Worm (Caenorhabditis elegans) whole organism, L4 larva: Measurements from ENCODE around the gene F49C12.3.
A peak's percentile ranks its signal among the peaks of the same experiment; 100 is the strongest.

Source experiments
- F26F4.8 ChIP-seq: fragments of 200-800 bp; sonication (Bioruptor generic); conservative IDR thresholded peaks from 2 replicates; pipeline ENCODE4 v1.3.6; 2022; ENCODE audit warnings: missing genetic modification characterization, missing compliant biosample characterization
- T20F7.1 ChIP-seq: fragments of 200-800 bp; sonication (Bioruptor generic); optimal IDR thresholded peaks from 2 replicates; lab custom pipeline; 2018; ENCODE audit warnings: mild to moderate bottlenecking, missing genetic modification characterization, missing compliant biosample characterization
- Y48G9A.11 ChIP-seq: fragments of 200-800 bp; sonication (Bioruptor generic); IDR thresholded peaks from 2 replicates; pipeline ENCODE4 v1.3.6; 2022; ENCODE audit warnings: missing genetic modification reagents, missing genetic modification characterization, missing compliant biosample characterization
- Y5F2A.4 ChIP-seq: fragments of 200-800 bp; sonication (Bioruptor generic); optimal IDR thresholded peaks from 2 replicates; lab custom pipeline; 2018; ENCODE audit warnings: mild to moderate bottlenecking, missing genetic modification characterization, missing compliant biosample characterization
- ZK546.5 ChIP-seq, 2 experiments: sonication (generic microtip); optimal IDR thresholded peaks; 2 replicates each; lab custom pipeline; 2017; ENCODE audit warnings: missing biosample characterization in 2 of 2, missing genetic modification characterization in 2 of 2
- aha-1 ChIP-seq: fragments of 150-350 bp; peaks from one replicate; lab custom pipeline; 2014; ENCODE audit warnings: missing biosample characterization, missing genetic modification characterization
- aly-2 ChIP-seq: sonication (generic microtip); optimal IDR thresholded peaks from 2 replicates; lab custom pipeline; 2018; ENCODE audit warnings: missing biosample characterization, missing genetic modification characterization
- ceh-28 ChIP-seq: fragments of 150-350 bp; optimal IDR thresholded peaks from 2 replicates; lab custom pipeline; 2014; ENCODE audit warnings: missing biosample characterization, missing genetic modification reagents, missing genetic modification characterization
- ceh-62 ChIP-seq: sonication (generic microtip); optimal IDR thresholded peaks from 2 replicates; lab custom pipeline; 2017; ENCODE audit warnings: missing biosample characterization, missing genetic modification characterization
- daf-12 ChIP-seq: fragments of 150-350 bp; optimal IDR thresholded peaks from 2 replicates; lab custom pipeline; 2014; ENCODE audit warnings: missing biosample characterization, missing genetic modification reagents, missing genetic modification characterization
- daf-16 ChIP-seq, 3 experiments: sonication (generic microtip); optimal IDR thresholded peaks; 2 replicates each; lab custom pipeline; 2016 to 2017; ENCODE audit warnings: missing genetic modification characterization in 3 of 3, missing genetic modification reagents in 3 of 3, mild to moderate bottlenecking in 2 of 3, missing compliant biosample characterization in 2 of 3, missing biosample characterization in 1 of 3, moderate library complexity in 1 of 3
- daf-19 ChIP-seq: fragments of 200-800 bp; sonication (Bioruptor generic); conservative IDR thresholded peaks from 2 replicates; pipeline ENCODE4 v1.3.6; 2022; ENCODE audit warnings: missing genetic modification characterization, missing compliant biosample characterization
- daf-8 ChIP-seq: fragments of 200-800 bp; sonication (Bioruptor generic); IDR thresholded peaks from 2 replicates; pipeline ENCODE4 v1.3.6; 2022; ENCODE audit warnings: missing genetic modification characterization, missing compliant biosample characterization
- dmd-6 ChIP-seq: fragments of 200-800 bp; sonication (Bioruptor generic); IDR thresholded peaks from 2 replicates; pipeline ENCODE4 v1.3.6; 2022; ENCODE audit warnings: missing genetic modification reagents, missing genetic modification characterization, missing compliant biosample characterization
- dmd-8 ChIP-seq: fragments of 200-800 bp; sonication (Bioruptor generic); IDR thresholded peaks from 2 replicates; pipeline ENCODE4 v1.3.6; 2022; ENCODE audit warnings: missing genetic modification characterization, missing compliant biosample characterization
- dpl-1 ChIP-seq: fragments of 150-350 bp; optimal IDR thresholded peaks from 2 replicates; lab custom pipeline; 2014; ENCODE audit warnings: missing biosample characterization, missing genetic modification reagents, missing genetic modification characterization
- dve-1 ChIP-seq: sonication (generic microtip); optimal IDR thresholded peaks from 2 replicates; lab custom pipeline; 2017; ENCODE audit warnings: antibody characterized with exemption, mild to moderate bottlenecking, missing genetic modification characterization, missing compliant biosample characterization; ENCODE audit not compliant: insufficient read depth
- fkh-10 ChIP-seq: fragments of 150-350 bp; optimal IDR thresholded peaks from 2 replicates; lab custom pipeline; 2014; ENCODE audit warnings: missing biosample characterization, missing genetic modification reagents, missing genetic modification characterization
- gei-8 ChIP-seq: fragments of 200-800 bp; sonication (Bioruptor generic); optimal IDR thresholded peaks from 2 replicates; lab custom pipeline; 2018; ENCODE audit warnings: mild to moderate bottlenecking, missing genetic modification characterization, missing compliant biosample characterization
- hlh-11 ChIP-seq: fragments of 200-800 bp; sonication (Bioruptor generic); optimal IDR thresholded peaks from 2 replicates; lab custom pipeline; 2018; ENCODE audit warnings: mild to moderate bottlenecking, missing genetic modification characterization, missing compliant biosample characterization
- hlh-30 ChIP-seq: sonication (generic microtip); optimal IDR thresholded peaks from 2 replicates; lab custom pipeline; 2017; ENCODE audit warnings: antibody characterized with exemption, mild to moderate bottlenecking, missing genetic modification characterization, missing compliant biosample characterization; ENCODE audit not compliant: insufficient read depth
- jun-1 ChIP-seq: fragments of 150-350 bp; optimal IDR thresholded peaks from 2 replicates; lab custom pipeline; 2014; ENCODE audit warnings: missing biosample characterization, missing genetic modification reagents, missing genetic modification characterization
- lim-7 ChIP-seq: fragments of 200-800 bp; sonication (Bioruptor generic); IDR thresholded peaks from 2 replicates; pipeline ENCODE4 v1.3.6; 2022; ENCODE audit warnings: missing genetic modification characterization, missing compliant biosample characterization
- lin-1 ChIP-seq: fragments of 200-800 bp; sonication (Bioruptor generic); IDR thresholded peaks from 2 replicates; pipeline ENCODE4 v1.3.6; 2022; ENCODE audit warnings: missing genetic modification reagents, missing genetic modification characterization, missing compliant biosample characterization
- lin-15B ChIP-seq: fragments of 150-350 bp; sonication (generic microtip); optimal IDR thresholded peaks from 3 replicates; lab custom pipeline; 2014; ENCODE audit warnings: missing biosample characterization, missing genetic modification characterization
- lin-38 ChIP-seq: fragments of 200-800 bp; sonication (Bioruptor generic); IDR thresholded peaks from 2 replicates; pipeline ENCODE4 v1.3.6; 2022; ENCODE audit warnings: missing genetic modification reagents, missing genetic modification characterization, missing compliant biosample characterization
- lin-39 ChIP-seq: fragments of 150-350 bp; optimal IDR thresholded peaks from 2 replicates; lab custom pipeline; 2014; ENCODE audit warnings: missing biosample characterization, missing genetic modification reagents, missing genetic modification characterization
- lsy-2 ChIP-seq, 2 experiments: fragments of 150-350 bp in 1 of 2; sonication (generic microtip) in 1 of 2; optimal IDR thresholded peaks; 2 replicates each; lab custom pipeline; 2014 to 2017; ENCODE audit warnings: missing biosample characterization in 2 of 2, missing genetic modification characterization in 2 of 2
- mep-1 ChIP-seq: fragments of 150-350 bp; sonication (generic microtip); optimal IDR thresholded peaks from 3 replicates; lab custom pipeline; 2014; ENCODE audit warnings: missing biosample characterization, missing genetic modification characterization
- mxl-2 ChIP-seq: fragments of 200-800 bp; sonication (Bioruptor generic); conservative IDR thresholded peaks from 2 replicates; pipeline ENCODE4 v1.3.6; 2022; ENCODE audit warnings: missing genetic modification reagents, missing genetic modification characterization, missing compliant biosample characterization
- mxl-3 ChIP-seq: fragments of 200-800 bp; sonication (Bioruptor generic); optimal IDR thresholded peaks from 2 replicates; lab custom pipeline; 2018; ENCODE audit warnings: mild to moderate bottlenecking, missing genetic modification characterization, missing compliant biosample characterization
- nhr-10 ChIP-seq: fragments of 150-350 bp; optimal IDR thresholded peaks from 2 replicates; lab custom pipeline; 2014; ENCODE audit warnings: missing biosample characterization, missing genetic modification characterization
- nhr-25 ChIP-seq: sonication (generic microtip); optimal IDR thresholded peaks from 2 replicates; lab custom pipeline; 2017; ENCODE audit warnings: missing genetic modification characterization, mild to moderate bottlenecking, missing compliant biosample characterization, antibody characterized with exemption, moderate library complexity, borderline replicate concordance; ENCODE audit not compliant: insufficient read depth
- nhr-28 ChIP-seq: fragments of 150-350 bp; optimal IDR thresholded peaks from 2 replicates; lab custom pipeline; 2014; ENCODE audit warnings: missing biosample characterization, missing genetic modification characterization
- nhr-42 ChIP-seq: fragments of 200-800 bp; sonication (Bioruptor generic); IDR thresholded peaks from 2 replicates; pipeline ENCODE4 v1.3.6; 2022; ENCODE audit warnings: missing genetic modification characterization, missing compliant biosample characterization
- nhr-76 ChIP-seq: fragments of 150-350 bp; optimal IDR thresholded peaks from 2 replicates; lab custom pipeline; 2014; ENCODE audit warnings: missing biosample characterization, missing genetic modification characterization
- nhr-77 ChIP-seq: fragments of 150-350 bp; optimal IDR thresholded peaks from 2 replicates; lab custom pipeline; 2014; ENCODE audit warnings: missing biosample characterization, missing genetic modification characterization
- pha-4 ChIP-seq, 2 experiments: fragments of 150-350 bp in 1 of 2; fragments of 200-800 bp in 1 of 2; sonication (Bioruptor generic) in 1 of 2; IDR thresholded peaks in 1 of 2; optimal IDR thresholded peaks in 1 of 2; 2 replicates each; pipeline versions ENCODE4 v1.3.6 to Lab custom; 2014 to 2022; ENCODE audit warnings: missing genetic modification characterization in 2 of 2, missing genetic modification reagents in 2 of 2, missing biosample characterization in 1 of 2, missing compliant biosample characterization in 1 of 2
- pqm-1 ChIP-seq: sonication (generic microtip); optimal IDR thresholded peaks from 2 replicates; lab custom pipeline; 2017; ENCODE audit warnings: missing biosample characterization, missing genetic modification characterization
- rbr-2 ChIP-seq: sonication (generic microtip); optimal IDR thresholded peaks from 2 replicates; lab custom pipeline; 2016; ENCODE audit warnings: missing genotype, missing genetic modification characterization, missing compliant biosample characterization
- saeg-2 ChIP-seq: fragments of 200-800 bp; sonication (Bioruptor generic); IDR thresholded peaks from 2 replicates; pipeline ENCODE4 v1.3.6; 2022; ENCODE audit warnings: missing genetic modification reagents, missing genetic modification characterization, missing compliant biosample characterization
- unc-39 ChIP-seq: sonication (generic microtip); optimal IDR thresholded peaks from 2 replicates; lab custom pipeline; 2017; ENCODE audit warnings: missing biosample characterization, missing genetic modification characterization
- vab-7 ChIP-seq: fragments of 200-800 bp; sonication (Bioruptor generic); IDR thresholded peaks from 2 replicates; pipeline ENCODE4 v1.3.6; 2022; ENCODE audit warnings: missing genetic modification reagents, missing genetic modification characterization, missing compliant biosample characterization
- zfp-2 ChIP-seq: sonication (generic microtip); optimal IDR thresholded peaks from 2 replicates; lab custom pipeline; 2016; ENCODE audit warnings: mild to moderate bottlenecking, missing genetic modification characterization, missing compliant biosample characterization
- zfp-3 ChIP-seq: fragments of 200-800 bp; sonication (Bioruptor generic); conservative IDR thresholded peaks from 2 replicates; pipeline ENCODE4 v1.3.6; 2022; ENCODE audit warnings: missing genetic modification reagents, missing genetic modification characterization, missing compliant biosample characterization
- zip-2 ChIP-seq: fragments of 150-350 bp; optimal IDR thresholded peaks from 2 replicates; lab custom pipeline; 2014; ENCODE audit warnings: missing biosample characterization, missing genetic modification characterization

Gene F49C12.3

ce11 chrIV:9321039-9321851 is 21.0 kb downstream of the F49C12.3 start, which contains the start of the genes F49C12.12 and vha-17:
Gene F49C12.12, minus strand, starts transcription at chrIV:9321089.
Gene vha-17, plus strand, starts transcription at chrIV:9321801.
- TF ChIP-seq ZK546.5 (tag; optimal IDR thresholded peaks at IDR 0.05; lab: Kevin White, UChicago) (no peak), ceh-62 (no peak), lim-7 (GFP tag; lab: Robert Waterston, UW) (no peak), zfp-2 (tag; lab: Kevin White, UChicago) (no peak), T20F7.1 (GFP tag; lab: Kevin White, UChicago) (peak; percentile 70), lin-38 (GFP tag; lab: Robert Waterston, UW) (peak; percentile 26; the same call in 1 of the 2 replicates), daf-19 (GFP tag; lab: Robert Waterston, UW) (no peak), lin-1 (GFP tag; lab: Robert Waterston, UW) (no peak), lin-39 (no peak), dmd-6 (GFP tag; lab: Robert Waterston, UW) (peak; percentile 51), nhr-10 (tag; lab: Kevin White, UChicago) (no peak), dve-1 (tag; lab: Kevin White, UChicago) (peak; percentile 42), vab-7 (GFP tag; lab: Robert Waterston, UW) (no peak), daf-8 (GFP tag; lab: Robert Waterston, UW) (no peak), rbr-2 (no peak), jun-1 (tag; lab: Kevin White, UChicago) (no peak), nhr-77 (tag; lab: Kevin White, UChicago) (peak; percentile 74), nhr-28 (tag; lab: Kevin White, UChicago) (peak; percentile 19), daf-16 (GFP tag; optimal IDR thresholded peaks at IDR 0.05; lab: Kevin White, UChicago) (no peak), daf-16 (tag; optimal IDR thresholded peaks at IDR 0.05; lab: Kevin White, UChicago) (peak; percentile 55), aly-2 (tag; lab: Kevin White, UChicago) (no peak), lin-15B (no peak), dpl-1 (GFP tag; lab: Kevin White, UChicago) (peak; percentile 7), fkh-10 (GFP tag; lab: Kevin White, UChicago) (no peak), unc-39 (tag; lab: Kevin White, UChicago) (no peak), Y48G9A.11 (GFP tag; lab: Robert Waterston, UW) (no peak), aha-1 (tag; lab: Kevin White, UChicago) (no peak), ceh-28 (tag; lab: Kevin White, UChicago) (peak; percentile 6), mep-1 (peak; percentile 43), nhr-25 (no peak), daf-12 (tag; lab: Kevin White, UChicago) (no peak), pha-4 (GFP tag; IDR thresholded peaks at IDR 0.05; lab: Robert Waterston, UW) (no peak), pha-4 (tag; optimal IDR thresholded peaks at IDR 0.05; lab: Kevin White, UChicago) (no peak), lsy-2 (tag; optimal IDR thresholded peaks at IDR 0.05; lab: Kevin White, UChicago) (peak in 1 of 2 experiments; percentile 56), F26F4.8 (GFP tag; lab: Robert Waterston, UW) (no peak), mxl-2 (GFP tag; lab: Robert Waterston, UW) (no peak), pqm-1 (tag; lab: Kevin White, UChicago) (peak; percentile 33), hlh-11 (peak; percentile 79), Y5F2A.4 (no peak), zip-2 (tag; lab: Kevin White, UChicago) (no peak), saeg-2 (GFP tag; lab: Robert Waterston, UW) (no peak), gei-8 (no peak), nhr-42 (GFP tag; lab: Robert Waterston, UW) (no peak), dmd-8 (no peak), hlh-30 (tag; lab: Kevin White, UChicago) (peak; percentile 66), nhr-76 (no peak), mxl-3 (no peak), zfp-3 (GFP tag; lab: Robert Waterston, UW) (no peak)
